Fruit fly (Drosophila melanogaster): Measurements from ENCODE around the gene Peritrophin-15b.

- TF ChIP-seq cyc (GFP tag; optimal IDR thresholded peaks at IDR 0.05) (no peak), CG8632 (GFP tag; optimal IDR thresholded peaks at IDR 0.05) (no peak), CG3919 (GFP tag; optimal IDR thresholded peaks at IDR 0.05) (no peak), lz (GFP tag; optimal IDR thresholded peaks at IDR 0.05) (no peak), CG6276 (GFP tag; optimal IDR thresholded peaks at IDR 0.05) (no peak), fd59A (GFP tag; optimal IDR thresholded peaks at IDR 0.05) (no peak)
These were observed 32.1 kb upstream of the Peritrophin-15b start for dm6 chr2L:8426801-8427200.

Data from whole organism, prepupa.